Worm (Caenorhabditis elegans): ENCODE results near the gene Y38H6C.16.

The Y38H6C.16 gene

DNA sequence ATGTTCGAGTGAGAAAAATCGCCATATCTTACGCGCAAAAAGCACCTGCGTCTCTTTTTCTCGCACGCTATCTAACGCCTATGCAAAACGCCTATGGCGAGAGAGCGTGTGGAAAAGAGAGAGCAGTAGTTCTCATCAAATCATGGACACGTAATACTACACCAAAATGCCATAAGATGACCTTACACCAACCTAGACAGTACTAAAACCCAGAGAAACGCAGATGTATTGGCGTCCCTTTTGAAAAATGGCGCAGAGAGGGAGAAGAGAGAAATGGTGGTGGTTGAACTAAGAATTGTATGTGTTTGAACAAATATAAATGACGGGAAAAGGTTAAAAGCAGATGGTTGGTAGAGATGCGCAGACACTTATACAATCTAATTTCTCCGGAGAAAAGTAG, at the start of gene Y38H6C.16:
Gene Y38H6C.16, minus strand, starts transcription at position 293 of the 400 bp plus-strand sequence.
- TF ChIP-seq nhr-85 (tag) (peak; percentile 73), vab-15 (tag; optimal IDR thresholded peaks at IDR 0.05) (no peak), dpl-1 (GFP tag; optimal IDR thresholded peaks at IDR 0.05) (peak in 1 of 3 experiments; percentile 25), ces-1 (GFP tag; optimal IDR thresholded peaks at IDR 0.05) (no peak), lsy-2 (tag; optimal IDR thresholded peaks at IDR 0.05) (peak in 1 of 2 experiments; percentile 19), F16B12.6 (tag; optimal IDR thresholded peaks at IDR 0.05) (peak; percentile 16), nhr-47 (tag; optimal IDR thresholded peaks at IDR 0.05) (peak; percentile 13), blmp-1 (tag; optimal IDR thresholded peaks at IDR 0.05) (peak; percentile 67), xbp-1 (tag; optimal IDR thresholded peaks at IDR 0.05) (peak; percentile 14), lin-35 (GFP tag; optimal IDR thresholded peaks at IDR 0.05) (peak in 1 of 2 experiments; percentile 20), mep-1 (tag; optimal IDR thresholded peaks at IDR 0.05) (peak; percentile 25), egl-27 (tag; optimal IDR thresholded peaks at IDR 0.05) (no peak), snu-23 (GFP tag; optimal IDR thresholded peaks at IDR 0.05) (peak; percentile 21), ets-5 (GFP tag; IDR thresholded peaks at IDR 0.05) (no peak), sptf-1 (tag; optimal IDR thresholded peaks at IDR 0.05) (no peak), efl-1 (optimal IDR thresholded peaks at IDR 0.05) (peak; percentile 12 to 19), efl-1 (GFP tag; optimal IDR thresholded peaks at IDR 0.05 in 1 of 2) (peak in 1 of 2 experiments; percentile 83), zip-4 (GFP tag; optimal IDR thresholded peaks at IDR 0.05) (no peak), C34B4.2 (tag; optimal IDR thresholded peaks at IDR 0.05) (no peak), ztf-4 (tag; optimal IDR thresholded peaks at IDR 0.05) (no peak)

DNA sequence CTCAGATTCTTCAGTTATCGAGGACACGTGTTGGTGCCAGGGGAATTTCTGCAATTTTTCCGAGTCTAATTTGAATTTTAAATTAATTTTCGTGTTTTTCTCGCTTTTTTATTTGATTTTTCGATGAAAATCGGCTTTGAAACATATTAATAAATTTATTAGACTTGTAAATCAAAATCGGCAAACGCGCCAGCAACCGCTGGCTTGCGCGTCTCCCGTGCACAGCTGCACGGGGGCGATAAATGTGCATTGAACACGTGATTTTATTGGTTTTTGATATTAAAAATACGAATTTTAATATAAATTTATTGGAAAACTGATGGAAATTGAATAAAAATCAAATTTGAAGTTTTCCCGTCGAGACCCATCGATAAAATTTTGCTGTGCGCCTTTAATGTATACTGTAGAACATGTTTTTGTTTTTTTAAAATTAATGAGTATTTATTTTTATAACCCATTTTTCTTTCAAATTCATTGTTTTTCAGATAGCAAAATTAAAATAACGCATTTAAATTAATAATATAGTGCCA, 41.4 kb upstream of the Y38H6C.16 start, which contains the start of gene F26F2.7:
Gene F26F2.7, plus strand, starts transcription at position 480 of the 530 bp plus-strand sequence.
- TF ChIP-seq C16A3.4 (tag; optimal IDR thresholded peaks at IDR 0.05) = peak; percentile 82
- TF ChIP-seq efl-3 (GFP tag; optimal IDR thresholded peaks at IDR 0.05) = peak; percentile 46
- peak; percentile 79 for TF ChIP-seq unc-86 (tag; optimal IDR thresholded peaks at IDR 0.05)
- peak; percentile 61 to 80 (median 70) for TF ChIP-seq ceh-82 (tag; optimal IDR thresholded peaks at IDR 0.05)
- no peak for TF ChIP-seq nhr-76 (tag; optimal IDR thresholded peaks at IDR 0.05)
- peak; percentile 57 for TF ChIP-seq skn-1 (tag; optimal IDR thresholded peaks at IDR 0.05)
- no peak for TF ChIP-seq unc-98 (GFP tag; IDR thresholded peaks at IDR 0.05)
- peak; percentile 45; the same call in 1 of the 2 replicates for TF ChIP-seq mab-9 (GFP tag; IDR thresholded peaks at IDR 0.05)
- TF ChIP-seq fkh-8 (tag; optimal IDR thresholded peaks at IDR 0.05) = peak; percentile 87
- no peak for TF ChIP-seq ceh-90 (tag; optimal IDR thresholded peaks at IDR 0.05)
- no peak for TF ChIP-seq nhr-237 (tag; optimal IDR thresholded peaks at IDR 0.05)
- TF ChIP-seq blmp-1 (tag; optimal IDR thresholded peaks at IDR 0.05) = peak; percentile 11
- peak; percentile 80 for TF ChIP-seq egl-13 (tag; optimal IDR thresholded peaks at IDR 0.05)
- peak; percentile 69 for TF ChIP-seq nhr-11 (tag; optimal IDR thresholded peaks at IDR 0.05)
- no peak for TF ChIP-seq egl-27 (tag; optimal IDR thresholded peaks at IDR 0.05)
- TF ChIP-seq elt-3 (tag; optimal IDR thresholded peaks at IDR 0.05) = peak in 2 of 6 experiments; percentile 33 to 66
- peak; percentile 17 for TF ChIP-seq fkh-10 (GFP tag; optimal IDR thresholded peaks at IDR 0.05)
- peak; percentile 65 for TF ChIP-seq isw-1 (GFP tag; IDR thresholded peaks at IDR 0.05)
- TF ChIP-seq nhr-77 (tag; optimal IDR thresholded peaks at IDR 0.05) = no peak
- TF ChIP-seq nhr-20 (tag; optimal IDR thresholded peaks at IDR 0.05) = peak; percentile 88
- TF ChIP-seq swsn-7 (tag; optimal IDR thresholded peaks at IDR 0.05) = peak; percentile 90
- TF ChIP-seq pqm-1 (tag; optimal IDR thresholded peaks at IDR 0.05) = no peak
- TF ChIP-seq zip-4 (GFP tag; optimal IDR thresholded peaks at IDR 0.05) = peak; percentile 72
- TF ChIP-seq sox-4 (tag; optimal IDR thresholded peaks at IDR 0.05) = peak; percentile 75
- TF ChIP-seq nhr-84 (tag; optimal IDR thresholded peaks at IDR 0.05) = no peak
- TF ChIP-seq ztf-11 (tag; optimal IDR thresholded peaks at IDR 0.05) = peak in 1 of 2 experiments; percentile 67
- TF ChIP-seq unc-130 (tag; optimal IDR thresholded peaks at IDR 0.05) = peak; percentile 86
- TF ChIP-seq ama-1 (optimal IDR thresholded peaks at IDR 0.05) = no peak
- TF ChIP-seq nhr-71 (tag; optimal IDR thresholded peaks at IDR 0.05) = peak; percentile 93
- TF ChIP-seq ceh-88 (GFP tag; IDR thresholded peaks at IDR 0.05) = peak; percentile 70
- peak; percentile 87 for TF ChIP-seq nhr-85 (tag)
- no peak for TF ChIP-seq lin-15B (tag; optimal IDR thresholded peaks at IDR 0.05)
- peak; percentile 80 for TF ChIP-seq lin-39 (tag; optimal IDR thresholded peaks at IDR 0.05)
- peak; percentile 64 to 73 for TF ChIP-seq efl-1 (optimal IDR thresholded peaks at IDR 0.05)
- TF ChIP-seq efl-1 (GFP tag; optimal IDR thresholded peaks at IDR 0.05 in 1 of 2) = peak; percentile 75 to 96
- peak; percentile 94 for TF ChIP-seq mep-1 (tag; optimal IDR thresholded peaks at IDR 0.05)
- no peak for TF ChIP-seq Y116A8C.19 (tag; optimal IDR thresholded peaks at IDR 0.05; ENCODE audit: borderline replicate concordance)
- peak; percentile 29 for TF ChIP-seq aha-1 (tag; optimal IDR thresholded peaks at IDR 0.05)
- peak; percentile 92 for TF ChIP-seq lin-14 (GFP tag; optimal IDR thresholded peaks at IDR 0.05)
